Fruit fly (Drosophila melanogaster) whole organism, embryonic: ENCODE measurements around the gene mRpL40.

Experiments
- Aef1 ChIP-seq: fragments of 200-800 bp; sonication (Bioruptor generic); IDR thresholded peaks from 3 replicates; pipeline ENCODE4 v1.3.6; 2022; ENCODE audit warnings: missing biosample characterization, missing genetic modification characterization
- Bgb ChIP-seq: fragments of 200-800 bp; sonication (Bioruptor generic); IDR thresholded peaks from 2 replicates; pipeline ENCODE4 v1.3.6; 2022; ENCODE audit warnings: missing biosample characterization, missing genetic modification characterization; ENCODE audit not compliant: partially characterized antibody
- CG10654 ChIP-seq: fragments of 200-800 bp; sonication (Bioruptor generic); optimal IDR thresholded peaks from 2 replicates; lab custom pipeline; 2016; ENCODE audit warnings: missing biosample characterization, missing genetic modification characterization
- CG13287 ChIP-seq: fragments of 200-800 bp; sonication (Bioruptor generic); IDR thresholded peaks from 2 replicates; pipeline ENCODE4 v1.3.6; 2022; ENCODE audit warnings: missing biosample characterization, missing genetic modification characterization; ENCODE audit not compliant: partially characterized antibody
- CG1529 ChIP-seq: fragments of 200-800 bp; sonication (Bioruptor generic); optimal IDR thresholded peaks from 3 replicates; lab custom pipeline; 2018; ENCODE audit warnings: missing biosample characterization, missing genetic modification characterization
- CG15514 ChIP-seq: fragments of 200-800 bp; sonication (Bioruptor generic); optimal IDR thresholded peaks from 3 replicates; lab custom pipeline; 2017; ENCODE audit warnings: missing biosample characterization, missing genetic modification characterization, mild to moderate bottlenecking, moderate library complexity, missing genetic modification reagents
- CG16863 ChIP-seq: fragments of 200-800 bp; sonication (Bioruptor generic); optimal IDR thresholded peaks from 3 replicates; lab custom pipeline; 2016; ENCODE audit warnings: missing biosample characterization, missing genetic modification characterization
- CG17385 ChIP-seq: fragments of 200-800 bp; sonication (Bioruptor generic); optimal IDR thresholded peaks from 3 replicates; lab custom pipeline; 2018; ENCODE audit warnings: missing biosample characterization, mild to moderate bottlenecking, missing genetic modification characterization
- CG30020 ChIP-seq: fragments of 200-800 bp; optimal IDR thresholded peaks from 2 replicates; lab custom pipeline; 2019; ENCODE audit warnings: missing biosample characterization, mild to moderate bottlenecking, missing genetic modification characterization, moderate library complexity
- CG34376 ChIP-seq: fragments of 200-800 bp; sonication (Bioruptor generic); optimal IDR thresholded peaks from 2 replicates; lab custom pipeline; 2018; ENCODE audit warnings: missing biosample characterization, mild to moderate bottlenecking, missing genetic modification characterization
- CG3838 ChIP-seq: fragments of 200-800 bp; sonication (Bioruptor generic); optimal IDR thresholded peaks from 3 replicates; lab custom pipeline; 2016; ENCODE audit warnings: missing biosample characterization, missing genetic modification characterization
- CG3847 ChIP-seq: fragments of 200-800 bp; sonication (Bioruptor generic); IDR thresholded peaks from 2 replicates; pipeline ENCODE4 v1.3.6; 2022; ENCODE audit warnings: missing biosample characterization, missing genetic modification characterization
- CG4617 ChIP-seq: fragments of 200-800 bp; sonication (Bioruptor generic); optimal IDR thresholded peaks from 3 replicates; lab custom pipeline; 2016; ENCODE audit warnings: missing biosample characterization, missing genetic modification characterization, borderline replicate concordance
- CG7372 ChIP-seq: fragments of 200-800 bp; sonication (Bioruptor generic); IDR thresholded peaks from 2 replicates; pipeline ENCODE4 v1.3.6; 2022; ENCODE audit warnings: missing biosample characterization, missing genetic modification characterization
- CG9727 ChIP-seq: fragments of 200-800 bp; sonication (Bioruptor generic); optimal IDR thresholded peaks from 3 replicates; lab custom pipeline; 2017; ENCODE audit warnings: missing biosample characterization, mild to moderate bottlenecking, missing genetic modification characterization
- CG9797 ChIP-seq: fragments of 200-800 bp; sonication (Bioruptor generic); optimal IDR thresholded peaks from 3 replicates; lab custom pipeline; 2018; ENCODE audit warnings: missing biosample characterization, mild to moderate bottlenecking, missing genetic modification characterization
- Chrac-16 ChIP-seq: fragments of 200-800 bp; sonication (Bioruptor generic); optimal IDR thresholded peaks from 3 replicates; lab custom pipeline; 2016; ENCODE audit warnings: missing biosample characterization, missing genetic modification characterization
- CrebB ChIP-seq: fragments of 200-800 bp; sonication (Bioruptor generic); optimal IDR thresholded peaks from 3 replicates; lab custom pipeline; 2018; ENCODE audit warnings: missing biosample characterization, mild to moderate bottlenecking, missing genetic modification characterization
- Dip2 ChIP-seq: fragments of 200-800 bp; sonication (Bioruptor generic); IDR thresholded peaks from 2 replicates; pipeline ENCODE4 v1.3.6; 2022; ENCODE audit warnings: missing biosample characterization, missing genetic modification characterization
- Doc2 ChIP-seq: fragments of 200-800 bp; sonication (Bioruptor generic); IDR thresholded peaks from 2 replicates; pipeline ENCODE4 v1.3.6; 2022; ENCODE audit warnings: missing biosample characterization, missing genetic modification characterization
- Fer3 ChIP-seq: fragments of 200-800 bp; sonication (Bioruptor generic); optimal IDR thresholded peaks from 2 replicates; lab custom pipeline; 2018; ENCODE audit warnings: missing biosample characterization, mild to moderate bottlenecking, missing genetic modification characterization, moderate library complexity
- Hmx ChIP-seq: fragments of 200-800 bp; sonication (Bioruptor generic); optimal IDR thresholded peaks from 2 replicates; lab custom pipeline; 2016; ENCODE audit warnings: missing biosample characterization, missing genetic modification characterization
- Hr3 ChIP-seq: fragments of 200-800 bp; sonication (Bioruptor generic); optimal IDR thresholded peaks from 3 replicates; lab custom pipeline; 2016; ENCODE audit warnings: missing biosample characterization, missing genetic modification characterization
- Hsf ChIP-seq: fragments of 200-800 bp; sonication (Bioruptor generic); optimal IDR thresholded peaks from 3 replicates; lab custom pipeline; 2016; ENCODE audit warnings: missing biosample characterization, missing genetic modification characterization
- Lim3 ChIP-seq: fragments of 200-800 bp; sonication (Bioruptor generic); IDR thresholded peaks from 2 replicates; pipeline ENCODE4 v1.3.6; 2022; ENCODE audit warnings: missing biosample characterization, missing genetic modification characterization
- NFAT ChIP-seq: fragments of 200-800 bp; sonication (Bioruptor generic); IDR thresholded peaks from 2 replicates; pipeline ENCODE4 v1.3.6; 2022; ENCODE audit warnings: missing biosample characterization, missing genetic modification characterization
- Sin3A ChIP-seq: fragments of >200 bp; optimal IDR thresholded peaks from 2 replicates; lab custom pipeline; 2018
- Taf1 ChIP-seq: fragments of 200-800 bp; sonication (Bioruptor generic); IDR thresholded peaks from 2 replicates; pipeline ENCODE4 v1.3.6; 2022; ENCODE audit warnings: missing biosample characterization, missing genetic modification characterization
- Xbp1 ChIP-seq: fragments of 200-800 bp; sonication (Bioruptor generic); optimal IDR thresholded peaks from 3 replicates; lab custom pipeline; 2016; ENCODE audit warnings: missing biosample characterization, mild to moderate bottlenecking, missing genetic modification characterization
- ara ChIP-seq: fragments of 200-800 bp; sonication (Bioruptor generic); IDR thresholded peaks from 2 replicates; pipeline ENCODE4 v1.3.6; 2022; ENCODE audit warnings: missing biosample characterization, missing genetic modification characterization
- az2 ChIP-seq: fragments of 200-800 bp; sonication (Bioruptor generic); optimal IDR thresholded peaks from 3 replicates; lab custom pipeline; 2016; ENCODE audit warnings: missing biosample characterization, missing genetic modification characterization
- bbx ChIP-seq: fragments of 200-800 bp; sonication (Bioruptor generic); IDR thresholded peaks from 2 replicates; pipeline ENCODE4 v1.3.6; 2022; ENCODE audit warnings: missing biosample characterization, missing genetic modification characterization; ENCODE audit not compliant: partially characterized antibody
- br ChIP-seq: fragments of >200 bp; optimal IDR thresholded peaks from 2 replicates; lab custom pipeline; 2017
- cas ChIP-seq: fragments of 200-800 bp; sonication (Bioruptor generic); IDR thresholded peaks from 2 replicates; pipeline ENCODE4 v1.3.6; 2022; ENCODE audit warnings: missing biosample characterization, missing genetic modification characterization
- caup ChIP-seq: fragments of 200-800 bp; sonication (Bioruptor generic); optimal IDR thresholded peaks from 3 replicates; lab custom pipeline; 2017; ENCODE audit warnings: missing biosample characterization, mild to moderate bottlenecking, missing genetic modification characterization, moderate library complexity; ENCODE audit not compliant: severe bottlenecking
- chinmo ChIP-seq: fragments of 200-800 bp; sonication (Bioruptor generic); IDR thresholded peaks from 4 replicates; pipeline ENCODE4 v1.3.6; 2022; ENCODE audit warnings: missing biosample characterization, missing genetic modification characterization; ENCODE audit not compliant: partially characterized antibody
- corto ChIP-seq: fragments of 200-800 bp; sonication (Bioruptor generic); optimal IDR thresholded peaks from 2 replicates; lab custom pipeline; 2016; ENCODE audit warnings: missing biosample characterization, mild to moderate bottlenecking, missing genetic modification characterization, moderate library complexity
- cwo ChIP-seq: fragments of 200-800 bp; sonication (Bioruptor generic); optimal IDR thresholded peaks from 3 replicates; lab custom pipeline; 2017; ENCODE audit warnings: missing biosample characterization, missing genetic modification characterization, mild to moderate bottlenecking, moderate library complexity, missing genetic modification reagents
- da ChIP-seq: fragments of 200-800 bp; sonication (Bioruptor generic); optimal IDR thresholded peaks from 2 replicates; lab custom pipeline; 2016; ENCODE audit warnings: missing biosample characterization, missing genetic modification characterization
- gro ChIP-seq: fragments of 200-800 bp; sonication (Bioruptor generic); optimal IDR thresholded peaks from 2 replicates; lab custom pipeline; 2016; ENCODE audit warnings: missing biosample characterization, missing genetic modification characterization
- jumu ChIP-seq: fragments of 200-800 bp; sonication (Bioruptor generic); optimal IDR thresholded peaks from 3 replicates; lab custom pipeline; 2016; ENCODE audit warnings: missing biosample characterization, missing genetic modification characterization
- luna ChIP-seq: fragments of 200-800 bp; sonication (Bioruptor generic); optimal IDR thresholded peaks from 2 replicates; lab custom pipeline; 2016; ENCODE audit warnings: missing biosample characterization, missing genetic modification characterization
- prd ChIP-seq, 3 experiments: fragments of >200 bp in 2 of 3; fragments of 200-800 bp in 1 of 3; sonication (Bioruptor generic) in 1 of 3; optimal IDR thresholded peaks in 2 of 3; IDR thresholded peaks in 1 of 3; 2 replicates in 2 of 3; 3 replicates in 1 of 3; pipeline versions ENCODE4 v1.3.6 to Lab custom; 2017 to 2022; ENCODE audit warnings: missing biosample characterization in 1 of 3, missing genetic modification characterization in 1 of 3
- pzg ChIP-seq: fragments of 200-800 bp; sonication (Bioruptor generic); optimal IDR thresholded peaks from 3 replicates; lab custom pipeline; 2018; ENCODE audit warnings: missing biosample characterization, mild to moderate bottlenecking, missing genetic modification characterization, moderate library complexity
- slbo ChIP-seq: fragments of 200-800 bp; sonication (Bioruptor generic); IDR thresholded peaks from 2 replicates; pipeline ENCODE4 v1.3.6; 2022; ENCODE audit warnings: missing biosample characterization, missing genetic modification characterization
- sna ChIP-seq: fragments of 200-800 bp; sonication (Bioruptor generic); IDR thresholded peaks from 2 replicates; pipeline ENCODE4 v1.3.6; 2022; ENCODE audit warnings: missing biosample characterization, missing genetic modification characterization; ENCODE audit not compliant: partially characterized antibody
- sr ChIP-seq: fragments of 200-800 bp; sonication (Bioruptor generic); IDR thresholded peaks from 3 replicates; pipeline ENCODE4 v1.3.6; 2022; ENCODE audit warnings: missing biosample characterization, missing genetic modification characterization
- ssp ChIP-seq: fragments of 200-800 bp; sonication (Bioruptor generic); IDR thresholded peaks from 2 replicates; pipeline ENCODE4 v1.3.6; 2022; ENCODE audit warnings: missing biosample characterization, missing genetic modification characterization
- trem ChIP-seq: fragments of 200-800 bp; optimal IDR thresholded peaks from 3 replicates; lab custom pipeline; 2019; ENCODE audit warnings: missing biosample characterization, mild to moderate bottlenecking, missing genetic modification characterization, moderate library complexity
- wek ChIP-seq: fragments of 200-800 bp; sonication (Bioruptor generic); optimal IDR thresholded peaks from 3 replicates; lab custom pipeline; 2018; ENCODE audit warnings: missing biosample characterization, mild to moderate bottlenecking, missing genetic modification characterization, moderate library complexity
- zf30C ChIP-seq: fragments of 200-800 bp; sonication (Bioruptor generic); optimal IDR thresholded peaks from 3 replicates; lab custom pipeline; 2018; ENCODE audit warnings: missing biosample characterization, mild to moderate bottlenecking, missing genetic modification characterization

mRpL40 gene

dm6 chr3R:11409667-11410137 is 2.0 kb downstream of the mRpL40 start, which contains the start of the genes mgr and Irbp (continued):
- TF ChIP-seq bbx (GFP tag; lab: Robert Waterston, UW) = peak; percentile 78
- peak; percentile 94 for TF ChIP-seq CG7372 (GFP tag; lab: Robert Waterston, UW)
- peak; percentile 95 for TF ChIP-seq CG3847
- peak; percentile 40 for TF ChIP-seq pzg
- TF ChIP-seq CG9727 (GFP tag; lab: Kevin White, UChicago) = peak; percentile 94
- TF ChIP-seq jumu = peak; percentile 34
- peak; percentile 79 for TF ChIP-seq CG10654 (GFP tag; lab: Kevin White, UChicago)
- peak; percentile 12 for TF ChIP-seq CG9797 (GFP tag; lab: Kevin White, UChicago)
- TF ChIP-seq chinmo (GFP tag; lab: Robert Waterston, UW) = no peak
- peak; percentile 93 for TF ChIP-seq Aef1 (GFP tag; lab: Robert Waterston, UW)
- peak; percentile 97 for TF ChIP-seq slbo
- TF ChIP-seq CG15514 (GFP tag; lab: Kevin White, UChicago) = peak; percentile 86
- TF ChIP-seq CG30020 (tag; lab: Kevin White, UChicago) = peak; percentile 80
- no peak for TF ChIP-seq br
- TF ChIP-seq corto (GFP tag; lab: Kevin White, UChicago) = no peak
- TF ChIP-seq CG1529 (GFP tag; lab: Kevin White, UChicago) = peak; percentile 66
- peak; percentile 91 for TF ChIP-seq Taf1 (GFP tag; lab: Robert Waterston, UW)
- peak; percentile 59 for TF ChIP-seq CG34376
- TF ChIP-seq Hr3 (GFP tag; lab: Kevin White, UChicago) = peak; percentile 92
- TF ChIP-seq Doc2 (GFP tag; lab: Robert Waterston, UW) = peak; percentile 70
- peak; percentile 93 for TF ChIP-seq Fer3 (tag; lab: Kevin White, UChicago)
- TF ChIP-seq CG17385 (GFP tag; lab: Kevin White, UChicago) = peak; percentile 86
- TF ChIP-seq zf30C = no peak
- peak; percentile 90 for TF ChIP-seq az2
- TF ChIP-seq Hsf (GFP tag; lab: Kevin White, UChicago) = peak; percentile 50
- TF ChIP-seq prd (optimal IDR thresholded peaks at IDR 0.05; lab: Kevin White, UChicago) = no peak
- peak; percentile 97 for TF ChIP-seq prd (GFP tag; IDR thresholded peaks at IDR 0.05; lab: Robert Waterston, UW)
- TF ChIP-seq Sin3A (lab: Kevin White, UChicago) = no peak
- TF ChIP-seq Lim3 (GFP tag; lab: Robert Waterston, UW) = peak; percentile 71
- TF ChIP-seq ssp (GFP tag; lab: Robert Waterston, UW) = peak; percentile 89
- TF ChIP-seq Hmx (GFP tag; lab: Kevin White, UChicago) = no peak
- TF ChIP-seq da (GFP tag; lab: Kevin White, UChicago) = no peak
- TF ChIP-seq ara (GFP tag; lab: Robert Waterston, UW) = peak; percentile 95
- TF ChIP-seq caup (GFP tag; lab: Kevin White, UChicago) = peak; percentile 94
- TF ChIP-seq NFAT = peak; percentile 90
- peak; percentile 47 for TF ChIP-seq CG4617 (GFP tag; lab: Kevin White, UChicago)
- peak; percentile 88 for TF ChIP-seq Chrac-16 (GFP tag; lab: Kevin White, UChicago)
- peak; percentile 5 for TF ChIP-seq CG3838 (GFP tag; lab: Kevin White, UChicago)
- peak; percentile 89 for TF ChIP-seq Xbp1 (GFP tag; lab: Kevin White, UChicago)
- TF ChIP-seq cas (GFP tag; lab: Robert Waterston, UW) = peak; percentile 88
- TF ChIP-seq sr (GFP tag; lab: Robert Waterston, UW) = peak; percentile 13; the same call in 1 of the 3 replicates
- TF ChIP-seq trem (tag; lab: Kevin White, UChicago) = peak; percentile 95
- TF ChIP-seq luna (GFP tag; lab: Kevin White, UChicago) = no peak
- TF ChIP-seq Dip2 (GFP tag; lab: Robert Waterston, UW) = 0 out of 2 replicates have a peak, but pooled peaks have one; percentile 18
- peak; percentile 93 for TF ChIP-seq CG13287 (GFP tag; lab: Robert Waterston, UW)
- no peak for TF ChIP-seq gro (GFP tag; lab: Kevin White, UChicago)
- TF ChIP-seq sna (GFP tag; lab: Robert Waterston, UW) = peak; percentile 88
- peak; percentile 75 for TF ChIP-seq Bgb
- TF ChIP-seq cwo (GFP tag; lab: Kevin White, UChicago) = peak; percentile 87
- TF ChIP-seq wek (GFP tag; lab: Kevin White, UChicago) = no peak
- TF ChIP-seq CG16863 = peak; percentile 25
- peak; percentile 75 for TF ChIP-seq CrebB
